Worm (Caenorhabditis elegans) whole organism, midembryonic: ENCODE data around the gene F19G12.1.
"Not testable (repeated sequence)": the region's sequence is repeated elsewhere in the genome, so short reads cannot be mapped to it uniquely, and the experiment has no call there.

ENCODE experiments used
- T22C8.4 ChIP-seq: fragments of 200-800 bp; sonication (Bioruptor generic); IDR thresholded peaks from 2 replicates; pipeline ENCODE4 v1.3.6; 2022; ENCODE audit warnings: missing genetic modification characterization, missing compliant biosample characterization
- cog-1 ChIP-seq: sonication (generic microtip); optimal IDR thresholded peaks from 2 replicates; lab custom pipeline; 2016; ENCODE audit warnings: missing genetic modification characterization, missing compliant biosample characterization
- flt-1 ChIP-seq: fragments of 200-800 bp; sonication (Bioruptor generic); IDR thresholded peaks from 2 replicates; pipeline ENCODE4 v1.3.6; 2022; ENCODE audit warnings: missing genetic modification characterization, missing compliant biosample characterization
- klf-2 ChIP-seq: fragments of 200-800 bp; sonication (Bioruptor generic); conservative IDR thresholded peaks from 2 replicates; pipeline ENCODE4 v1.3.6; 2022; ENCODE audit warnings: missing genetic modification reagents, missing genetic modification characterization, missing compliant biosample characterization
- med-1 ChIP-seq: sonication (generic microtip); optimal IDR thresholded peaks from 2 replicates; lab custom pipeline; 2017; ENCODE audit warnings: missing genetic modification characterization, mild to moderate bottlenecking, missing compliant biosample characterization, antibody characterized with exemption, missing genetic modification reagents; ENCODE audit not compliant: insufficient read depth
- ref-1 ChIP-seq: fragments of 200-800 bp; sonication (Bioruptor generic); conservative IDR thresholded peaks from 2 replicates; pipeline ENCODE4 v1.3.6; 2022; ENCODE audit warnings: missing genetic modification reagents, missing genetic modification characterization, missing compliant biosample characterization
- tab-1 ChIP-seq: fragments of 200-800 bp; sonication (Bioruptor generic); IDR thresholded peaks from 2 replicates; pipeline ENCODE4 v1.3.6; 2022; ENCODE audit warnings: missing genetic modification characterization, missing compliant biosample characterization
- ztf-23 ChIP-seq: fragments of 200-800 bp; sonication (Bioruptor generic); IDR thresholded peaks from 2 replicates; pipeline ENCODE4 v1.3.6; 2022; ENCODE audit warnings: missing genetic modification reagents, missing genetic modification characterization, missing compliant biosample characterization
- ztf-29 ChIP-seq: fragments of 200-800 bp; sonication (Bioruptor generic); IDR thresholded peaks from 2 replicates; pipeline ENCODE4 v1.3.6; 2022; ENCODE audit warnings: missing genetic modification reagents, missing genetic modification characterization, missing compliant biosample characterization

Gene F19G12.1

DNA sequence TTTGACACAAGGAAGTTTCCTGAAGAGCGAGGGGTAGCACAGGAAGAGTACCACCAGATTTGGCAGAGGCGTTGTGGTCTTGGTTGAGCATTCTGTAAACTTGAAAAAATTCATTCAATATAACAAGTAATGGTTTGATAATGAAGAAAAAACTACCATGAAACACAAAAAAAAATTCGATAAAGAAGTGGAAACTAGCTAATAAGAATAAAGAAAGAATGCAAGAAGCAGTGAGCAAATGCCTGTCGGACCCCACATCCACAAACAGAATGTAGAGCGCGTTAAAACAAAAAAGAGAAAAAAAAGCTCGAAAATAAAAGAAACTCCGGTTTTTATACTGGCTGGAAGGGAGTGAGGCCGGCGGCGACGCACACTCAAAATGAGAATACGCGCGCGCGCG lies 33.3 kb upstream of the F19G12.1 start, which contains the start of gene H39E20.1:
Gene H39E20.1, minus strand, starts transcription at position 101 of the 400 bp plus-strand sequence.
- TF ChIP-seq flt-1 (GFP tag; lab: Robert Waterston, UW) (no peak), klf-2 (GFP tag; lab: Robert Waterston, UW) (no peak), tab-1 (no peak), T22C8.4 (GFP tag; lab: Robert Waterston, UW) (no peak), ztf-29 (GFP tag; lab: Robert Waterston, UW) (no peak), ztf-23 (GFP tag; lab: Robert Waterston, UW) (no peak), med-1 (no peak), cog-1 (no peak), ref-1 (no peak)

ce11 chrX:1401259-1401658 lies 29.5 kb upstream of the F19G12.1 start, which contains the start of gene ZK402.5:
TSS of gene ZK402.5 (minus strand) at chrX:1401359.
- TF ChIP-seq ztf-29 (GFP tag; lab: Robert Waterston, UW) (no peak), flt-1 (GFP tag; lab: Robert Waterston, UW) (no peak), tab-1 (no peak), ref-1 (no peak), T22C8.4 (GFP tag; lab: Robert Waterston, UW) (no peak), med-1 (no peak), klf-2 (GFP tag; lab: Robert Waterston, UW) (no peak), cog-1 (no peak), ztf-23 (GFP tag; lab: Robert Waterston, UW) (no peak)

ce11 chrX:1403444-1403843 lies 27.4 kb upstream of the F19G12.1 start, which contains the start of gene ZK402.2:
TSS of gene ZK402.2 (plus strand) at chrX:1403744.
- TF ChIP-seq ztf-23 (GFP tag; lab: Robert Waterston, UW); flt-1 (GFP tag; lab: Robert Waterston, UW); ref-1: not testable (repeated sequence)

- TF ChIP-seq ref-1; ztf-23 (GFP tag; lab: Robert Waterston, UW); T22C8.4 (GFP tag; lab: Robert Waterston, UW): not testable (repeated sequence)
Observed at ce11 chrX:1403971-1404370, 26.8 kb upstream of the F19G12.1 start, which contains the start of gene ZK402.1. TSS of gene ZK402.1 (plus strand) at chrX:1404271.

DNA sequence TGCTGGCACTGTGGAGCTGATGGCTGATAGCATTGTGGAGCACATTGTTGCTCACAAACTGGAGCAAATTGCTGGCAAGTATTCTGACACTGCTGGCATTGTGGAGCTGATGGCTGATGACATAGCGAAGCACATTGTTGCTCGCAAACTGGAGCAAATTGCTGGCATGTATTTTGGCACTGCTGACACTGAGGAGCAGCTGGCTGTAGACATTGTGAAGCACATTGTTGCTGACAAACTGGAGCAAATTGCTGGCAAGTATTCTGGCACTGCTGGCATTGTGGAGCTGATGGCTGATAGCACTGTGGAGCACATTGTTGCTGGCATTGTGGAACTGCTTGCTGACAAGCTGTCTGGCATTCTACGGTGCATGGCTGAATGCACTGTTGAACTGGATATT lies 21.6 kb upstream of the F19G12.1 start:
- TF ChIP-seq klf-2 (GFP tag; lab: Robert Waterston, UW) (no peak), med-1 (no peak), ztf-29 (GFP tag; lab: Robert Waterston, UW) (no peak), tab-1 (no peak), flt-1 (GFP tag; lab: Robert Waterston, UW) (no peak)

ce11 chrX:1410552-1410951 lies 20.3 kb upstream of the F19G12.1 start, which contains the start of gene abu-2:
TSS of gene abu-2 (minus strand) at chrX:1410652.
- TF ChIP-seq med-1 (no peak), ztf-29 (GFP tag; lab: Robert Waterston, UW) (no peak), T22C8.4 (GFP tag; lab: Robert Waterston, UW) (no peak), tab-1 (no peak), ztf-23 (GFP tag; lab: Robert Waterston, UW) (no peak), cog-1 (no peak), klf-2 (GFP tag; lab: Robert Waterston, UW) (no peak), flt-1 (GFP tag; lab: Robert Waterston, UW) (no peak), ref-1 (no peak)

DNA sequence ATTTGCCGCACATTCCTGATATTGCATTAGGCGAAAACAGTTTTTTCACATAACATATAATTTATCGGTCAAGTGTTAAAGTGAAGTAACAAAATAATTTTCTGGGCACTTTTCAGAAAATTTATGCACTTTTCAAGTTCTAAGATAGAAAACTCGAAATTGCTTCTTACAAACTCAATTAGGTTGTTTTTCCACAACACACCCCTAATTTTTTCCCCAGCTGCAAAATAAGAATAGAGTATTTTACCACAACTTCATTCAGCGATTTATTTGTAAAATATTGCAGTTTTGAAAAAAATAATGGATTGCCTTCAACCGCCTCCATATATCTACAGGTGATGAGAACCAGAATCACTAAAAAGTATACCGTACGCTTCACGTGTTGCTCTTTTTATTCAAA lies 18.0 kb upstream of the F19G12.1 start, which contains the start of gene srh-19:
Gene srh-19, plus strand, starts transcription at position 301 of the 400 bp plus-strand sequence.
- TF ChIP-seq klf-2 (GFP tag; lab: Robert Waterston, UW) (no peak), T22C8.4 (GFP tag; lab: Robert Waterston, UW) (no peak), ztf-29 (GFP tag; lab: Robert Waterston, UW) (no peak), ztf-23 (GFP tag; lab: Robert Waterston, UW) (no peak), tab-1 (no peak), ref-1 (no peak), cog-1 (no peak), med-1 (no peak), flt-1 (GFP tag; lab: Robert Waterston, UW) (no peak)

ce11 chrX:1416776-1417354 lies 13.9 kb upstream of the F19G12.1 start, which contains the start of the genes F19G12.4 and F19G12.8:
TSS of gene F19G12.4 (plus strand) at chrX:1417304.
TSS of gene F19G12.8 (plus strand) at chrX:1417320.
- TF ChIP-seq klf-2 (GFP tag; lab: Robert Waterston, UW) (no peak), T22C8.4 (GFP tag; lab: Robert Waterston, UW) (no peak), ref-1 (no peak), tab-1 (no peak), ztf-23 (GFP tag; lab: Robert Waterston, UW) (no peak), ztf-29 (GFP tag; lab: Robert Waterston, UW) (no peak), cog-1 (no peak), med-1 (no peak), flt-1 (GFP tag; lab: Robert Waterston, UW) (no peak)

DNA sequence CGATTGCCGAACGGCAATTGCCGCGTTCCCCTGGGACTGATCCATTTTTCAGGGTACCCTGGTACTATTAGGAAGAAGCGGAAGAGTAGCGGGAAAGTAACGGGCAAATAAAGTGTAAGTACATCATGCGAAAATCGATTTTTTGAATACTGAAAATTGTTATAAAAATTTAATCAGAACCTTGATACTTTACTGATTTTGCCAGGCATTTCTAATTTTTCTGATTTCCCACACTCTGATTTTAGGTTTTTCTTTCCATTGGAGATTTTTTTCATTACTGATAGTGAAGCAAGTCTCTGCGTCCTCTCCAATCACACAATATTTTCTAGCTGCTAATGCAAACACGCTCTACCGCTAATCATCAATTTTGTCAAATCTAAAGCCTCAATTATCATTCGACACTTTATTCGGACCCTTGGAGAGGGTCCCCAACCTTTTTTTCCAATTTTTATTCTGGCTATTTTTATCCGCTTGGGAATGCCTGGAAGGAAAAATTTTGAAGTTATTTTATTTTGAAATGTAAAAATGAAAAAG lies 11.6 kb upstream of the F19G12.1 start, which contains the start of gene F19G12.9:
Gene F19G12.9, plus strand, starts transcription at position 51 of the 534 bp plus-strand sequence.
- no peak for TF ChIP-seq ztf-29 (GFP tag; lab: Robert Waterston, UW)
- no peak for TF ChIP-seq cog-1
- TF ChIP-seq ztf-23 (GFP tag; lab: Robert Waterston, UW): no peak
- TF ChIP-seq T22C8.4 (GFP tag; lab: Robert Waterston, UW): no peak
- no peak for TF ChIP-seq flt-1 (GFP tag; lab: Robert Waterston, UW)
- no peak for TF ChIP-seq ref-1
- no peak for TF ChIP-seq klf-2 (GFP tag; lab: Robert Waterston, UW)
- no peak for TF ChIP-seq med-1

- TF ChIP-seq med-1 (no peak), tab-1 (no peak), ztf-23 (GFP tag; lab: Robert Waterston, UW) (no peak), T22C8.4 (GFP tag; lab: Robert Waterston, UW) (no peak), klf-2 (GFP tag; lab: Robert Waterston, UW) (no peak), ref-1 (no peak), flt-1 (GFP tag; lab: Robert Waterston, UW) (no peak), ztf-29 (GFP tag; lab: Robert Waterston, UW) (no peak), cog-1 (no peak)
Observed at ce11 chrX:1420524-1420923, 10.3 kb upstream of the F19G12.1 start.
